Worm (Caenorhabditis elegans): Measurements from ENCODE around the gene str-263.

Gene str-263

ce11 chrV:15575305-15575704 is 37.7 kb upstream of the str-263 start, which contains the start of gene mdt-28:
Gene mdt-28 (minus strand): TSS chrV:15575405.
- TF ChIP-seq lin-38 (GFP tag; IDR thresholded peaks at IDR 0.05) (0 out of 2 replicates have a peak, but pooled peaks have one; percentile 33), ama-1 (optimal IDR thresholded peaks at IDR 0.05) (no peak)

ce11 chrV:15577395-15577896 is 35.5 kb upstream of the str-263 start, which contains the start of gene atx-3:
Gene atx-3 (minus strand): TSS chrV:15577445.
- TF ChIP-seq nhr-6 (tag; optimal IDR thresholded peaks at IDR 0.05) (no peak), Y48G9A.11 (GFP tag; IDR thresholded peaks at IDR 0.05) (peak; percentile 37; the same call in 1 of the 2 replicates), mdt-29 (GFP tag; IDR thresholded peaks at IDR 0.05) (no peak), tra-1 (GFP tag; IDR thresholded peaks at IDR 0.05) (no peak), lsy-2 (tag; optimal IDR thresholded peaks at IDR 0.05) (no peak), hlh-30 (tag; optimal IDR thresholded peaks at IDR 0.05; ENCODE audit: insufficient read depth) (peak; percentile 4), vab-7 (GFP tag; IDR thresholded peaks at IDR 0.05) (no peak)

- TF ChIP-seq unc-62 (GFP tag; optimal IDR thresholded peaks at IDR 0.05 in 1 of 2) (peak in 1 of 2 experiments; percentile 77), unc-62 (tag; optimal IDR thresholded peaks at IDR 0.05) (no peak), mes-2 (tag; optimal IDR thresholded peaks at IDR 0.05; ENCODE audit: poor library complexity, severe bottlenecking) (peak; percentile 70), zip-2 (tag; optimal IDR thresholded peaks at IDR 0.05) (no peak), madf-9 (GFP tag; conservative IDR thresholded peaks at IDR 0.05) (no peak), nhr-6 (tag; optimal IDR thresholded peaks at IDR 0.05) (peak; percentile 21), T20F7.1 (GFP tag; optimal IDR thresholded peaks at IDR 0.05) (peak; percentile 95), lin-38 (GFP tag; IDR thresholded peaks at IDR 0.05) (peak; percentile 11; the same call in 1 of the 2 replicates), hlh-30 (tag; optimal IDR thresholded peaks at IDR 0.05; ENCODE audit: insufficient read depth) (peak; percentile 30), dpl-1 (GFP tag; optimal IDR thresholded peaks at IDR 0.05) (peak; percentile 89), ctbp-1 (GFP tag; IDR thresholded peaks at IDR 0.05) (no peak), mxl-2 (GFP tag; conservative IDR thresholded peaks at IDR 0.05) (no peak), lsy-2 (tag; optimal IDR thresholded peaks at IDR 0.05) (peak in 1 of 2 experiments; percentile 76), R02D3.7 (tag; optimal IDR thresholded peaks at IDR 0.05) (peak; percentile 54)
Observed at ce11 chrV:15578386-15578785, 34.6 kb upstream of the str-263 start, which contains the start of gene F28F8.9. Gene F28F8.9 (minus strand): TSS chrV:15578673.

ce11 chrV:15585744-15586143 is 27.2 kb upstream of the str-263 start:
- TF ChIP-seq mes-2 (tag; optimal IDR thresholded peaks at IDR 0.05; ENCODE audit: poor library complexity, severe bottlenecking) = peak; percentile 77

- peak; percentile 61; the same call in 1 of the 2 replicates for TF ChIP-seq ceh-44 (GFP tag; IDR thresholded peaks at IDR 0.05)
- TF ChIP-seq mxl-3 (GFP tag; optimal IDR thresholded peaks at IDR 0.05) = peak; percentile 69
- TF ChIP-seq ZK337.2 (GFP tag; IDR thresholded peaks at IDR 0.05) = 0 out of 2 replicates have a peak, but pooled peaks have one; percentile 28
- peak; percentile 82 for TF ChIP-seq mdt-29 (GFP tag; IDR thresholded peaks at IDR 0.05)
- 0 out of 2 replicates have a peak, but pooled peaks have one; percentile 14 for TF ChIP-seq Y75B8A.6 (GFP tag; IDR thresholded peaks at IDR 0.05)
- peak; percentile 88 for TF ChIP-seq dmd-9 (GFP tag; IDR thresholded peaks at IDR 0.05)
- TF ChIP-seq nhr-102 (tag; optimal IDR thresholded peaks at IDR 0.05) = peak; percentile 79
- peak; percentile 85 to 95 for TF ChIP-seq lsy-2 (tag; optimal IDR thresholded peaks at IDR 0.05)
- peak; percentile 87 for TF ChIP-seq dmd-6 (GFP tag; IDR thresholded peaks at IDR 0.05)
- TF ChIP-seq zfp-3 (GFP tag; conservative IDR thresholded peaks at IDR 0.05) = peak; percentile 91
- TF ChIP-seq D1046.2 (GFP tag; IDR thresholded peaks at IDR 0.05) = peak; percentile 93
- TF ChIP-seq aha-1 (tag) = peak; percentile 16
- peak; percentile 86 for TF ChIP-seq Y48G9A.11 (GFP tag; IDR thresholded peaks at IDR 0.05)
- 0 out of 4 replicates have a peak, but pooled peaks of 1 of the 2 experiments have one; percentile 42 for TF ChIP-seq madf-5 (GFP tag; IDR thresholded peaks at IDR 0.05)
- peak; percentile 96 for TF ChIP-seq F37D6.2 (tag; optimal IDR thresholded peaks at IDR 0.05)
- TF ChIP-seq lin-29 (GFP tag; IDR thresholded peaks at IDR 0.05) = peak; percentile 63; the same call in 1 of the 2 replicates
- peak; percentile 57 for TF ChIP-seq dpl-1 (GFP tag; optimal IDR thresholded peaks at IDR 0.05)
- TF ChIP-seq hmg-1.1 (GFP tag; IDR thresholded peaks at IDR 0.05) = peak; percentile 58; the same call in 1 of the 2 replicates
- TF ChIP-seq ceh-20 (GFP tag; IDR thresholded peaks at IDR 0.05) = peak; percentile 85
- TF ChIP-seq mes-2 (tag; optimal IDR thresholded peaks at IDR 0.05; ENCODE audit: poor library complexity, severe bottlenecking) = peak; percentile 89
- TF ChIP-seq spr-1 (tag; optimal IDR thresholded peaks at IDR 0.05) = peak; percentile 20
- TF ChIP-seq hlh-30 (tag; optimal IDR thresholded peaks at IDR 0.05; ENCODE audit: insufficient read depth) = peak; percentile 26
- peak; percentile 43 for TF ChIP-seq duxl-1 (tag; optimal IDR thresholded peaks at IDR 0.05; ENCODE audit: poor library complexity)
- TF ChIP-seq vab-7 (GFP tag; IDR thresholded peaks at IDR 0.05) = 0 out of 2 replicates have a peak, but pooled peaks have one; percentile 44
- peak; percentile 74 for TF ChIP-seq dve-1 (tag; optimal IDR thresholded peaks at IDR 0.05; ENCODE audit: insufficient read depth)
- TF ChIP-seq ctbp-1 (GFP tag; IDR thresholded peaks at IDR 0.05) = peak; percentile 69; the same call in 1 of the 2 replicates
- TF ChIP-seq nhr-48 (tag; optimal IDR thresholded peaks at IDR 0.05) = peak; percentile 47
- peak; percentile 50; the same call in 1 of the 2 replicates for TF ChIP-seq tra-1 (GFP tag; IDR thresholded peaks at IDR 0.05)
Observed at ce11 chrV:15590183-15590667, 22.8 kb upstream of the str-263 start, which contains the start of gene F28F8.7. Gene F28F8.7 (minus strand): TSS chrV:15590617.

Measured in whole organism, L4 larva.